Worm (Caenorhabditis elegans): ENCODE results near the gene gplb-1.

- TF ChIP-seq nhr-77 (tag; optimal IDR thresholded peaks at IDR 0.05) (no peak), Y5F2A.4 (GFP tag; optimal IDR thresholded peaks at IDR 0.05) (no peak), unc-39 (tag; optimal IDR thresholded peaks at IDR 0.05) (no peak), F44E2.7 (GFP tag; IDR thresholded peaks at IDR 0.05) (no peak), ZK546.5 (tag; optimal IDR thresholded peaks at IDR 0.05) (no peak), ama-1 (optimal IDR thresholded peaks at IDR 0.05) (no peak), nhr-25 (tag; optimal IDR thresholded peaks at IDR 0.05; ENCODE audit: borderline replicate concordance, insufficient read depth) (no peak), madf-9 (GFP tag; conservative IDR thresholded peaks at IDR 0.05) (no peak)
Measured at ce11 chrV:8460800-8461199, 10.2 kb downstream of the gplb-1 start.

Data from whole organism, L4 larva.